Fruit fly (Drosophila melanogaster) whole organism, embryonic: ENCODE results near the gene Pcyt1.

ENCODE experiments used
- B-H2 ChIP-seq: fragments of 200-800 bp; sonication (Bioruptor generic); optimal IDR thresholded peaks from 2 replicates; lab custom pipeline; 2018; ENCODE audit warnings: missing biosample characterization, mild to moderate bottlenecking, missing genetic modification characterization
- CG10366 ChIP-seq: fragments of 200-800 bp; sonication (Bioruptor generic); IDR thresholded peaks from 2 replicates; pipeline ENCODE4 v1.3.6; 2022; ENCODE audit warnings: missing biosample characterization, missing genetic modification characterization
- CG10543 ChIP-seq: fragments of 200-800 bp; sonication (Bioruptor generic); optimal IDR thresholded peaks from 3 replicates; lab custom pipeline; 2017; ENCODE audit warnings: missing biosample characterization, mild to moderate bottlenecking, missing genetic modification characterization, moderate library complexity
- CG11456 ChIP-seq: fragments of 200-800 bp; sonication (Bioruptor generic); IDR thresholded peaks from 3 replicates; pipeline ENCODE4 v1.3.6; 2022; ENCODE audit warnings: missing biosample characterization, missing genetic modification characterization
- CG11504 ChIP-seq: fragments of 200-800 bp; sonication (Bioruptor generic); optimal IDR thresholded peaks from 3 replicates; lab custom pipeline; 2019; ENCODE audit warnings: missing biosample characterization, mild to moderate bottlenecking, missing genetic modification characterization, moderate library complexity
- CG13624 ChIP-seq: fragments of 200-800 bp; sonication (Bioruptor generic); optimal IDR thresholded peaks from 2 replicates; lab custom pipeline; 2016; ENCODE audit warnings: missing biosample characterization, missing genetic modification characterization
- CG14050 ChIP-seq: fragments of 200-800 bp; sonication (Bioruptor generic); IDR thresholded peaks from 3 replicates; pipeline ENCODE4 v1.3.6; 2022; ENCODE audit warnings: missing biosample characterization, missing genetic modification characterization
- CG14667 ChIP-seq: fragments of 200-800 bp; sonication (Bioruptor generic); IDR thresholded peaks from 2 replicates; pipeline ENCODE4 v1.3.6; 2022; ENCODE audit warnings: missing biosample characterization, missing genetic modification characterization
- CG15696 ChIP-seq: fragments of 200-800 bp; sonication (Bioruptor generic); optimal IDR thresholded peaks from 2 replicates; lab custom pipeline; 2019; ENCODE audit warnings: missing biosample characterization, mild to moderate bottlenecking, missing genetic modification characterization, moderate library complexity
- CG17359 ChIP-seq: fragments of 200-800 bp; sonication (Bioruptor generic); optimal IDR thresholded peaks from 3 replicates; lab custom pipeline; 2018; ENCODE audit warnings: missing biosample characterization, mild to moderate bottlenecking, missing genetic modification characterization, moderate library complexity
- CG17829 ChIP-seq: fragments of 200-800 bp; optimal IDR thresholded peaks from 2 replicates; lab custom pipeline; 2019; ENCODE audit warnings: missing biosample characterization, mild to moderate bottlenecking, missing genetic modification characterization, moderate library complexity
- CG18262 ChIP-seq: fragments of 200-800 bp; optimal IDR thresholded peaks from 3 replicates; lab custom pipeline; 2019; ENCODE audit warnings: missing biosample characterization, mild to moderate bottlenecking, missing genetic modification characterization, moderate library complexity
- CG18599 ChIP-seq: fragments of 200-800 bp; sonication (Bioruptor generic); optimal IDR thresholded peaks from 3 replicates; lab custom pipeline; 2017; ENCODE audit warnings: missing biosample characterization, missing genetic modification characterization, mild to moderate bottlenecking, moderate library complexity, missing genetic modification reagents
- CG2199 ChIP-seq: fragments of 200-800 bp; sonication (Bioruptor generic); IDR thresholded peaks from 3 replicates; pipeline ENCODE4 v1.3.6; 2022; ENCODE audit warnings: missing biosample characterization, missing genetic modification characterization
- CG2889 ChIP-seq: fragments of 200-800 bp; sonication (Bioruptor generic); IDR thresholded peaks from 3 replicates; pipeline ENCODE4 v1.3.6; 2022; ENCODE audit warnings: missing biosample characterization, missing genetic modification characterization
- CG4707 ChIP-seq: fragments of 200-800 bp; sonication (Bioruptor generic); optimal IDR thresholded peaks from 2 replicates; lab custom pipeline; 2018; ENCODE audit warnings: missing biosample characterization, mild to moderate bottlenecking, missing genetic modification characterization, moderate library complexity
- CG6272 ChIP-seq: fragments of 200-800 bp; sonication (Bioruptor generic); IDR thresholded peaks from 2 replicates; pipeline ENCODE4 v1.3.6; 2022; ENCODE audit warnings: missing biosample characterization, missing genetic modification characterization
- CG7271 ChIP-seq: fragments of 200-800 bp; sonication (Bioruptor generic); optimal IDR thresholded peaks from 2 replicates; lab custom pipeline; 2018; ENCODE audit warnings: missing biosample characterization, mild to moderate bottlenecking, missing genetic modification characterization, moderate library complexity
- CG8478 ChIP-seq: fragments of >200 bp; optimal IDR thresholded peaks from 2 replicates; lab custom pipeline; 2018
- CG9932 ChIP-seq: fragments of 200-800 bp; sonication (Bioruptor generic); IDR thresholded peaks from 2 replicates; pipeline ENCODE4 v1.3.6; 2022; ENCODE audit warnings: missing biosample characterization, missing genetic modification characterization
- CoRest ChIP-seq: fragments of 200-800 bp; sonication (Bioruptor generic); optimal IDR thresholded peaks from 3 replicates; lab custom pipeline; 2018; ENCODE audit warnings: missing biosample characterization, mild to moderate bottlenecking, missing genetic modification characterization, moderate library complexity
- Gsc ChIP-seq: fragments of 200-800 bp; sonication (Bioruptor generic); IDR thresholded peaks from 2 replicates; pipeline ENCODE4 v1.3.6; 2022; ENCODE audit warnings: missing biosample characterization, missing genetic modification characterization
- Gug ChIP-seq: fragments of 200-800 bp; sonication (Bioruptor generic); IDR thresholded peaks from 4 replicates; pipeline ENCODE4 v1.3.6; 2022; ENCODE audit warnings: missing biosample characterization, missing genetic modification characterization
- Hmx ChIP-seq: fragments of 200-800 bp; sonication (Bioruptor generic); optimal IDR thresholded peaks from 2 replicates; lab custom pipeline; 2016; ENCODE audit warnings: missing biosample characterization, missing genetic modification characterization
- Hr3 ChIP-seq: fragments of 200-800 bp; sonication (Bioruptor generic); optimal IDR thresholded peaks from 3 replicates; lab custom pipeline; 2016; ENCODE audit warnings: missing biosample characterization, missing genetic modification characterization
- Hr51 ChIP-seq, 2 experiments: fragments of 200-800 bp; sonication (Bioruptor generic); optimal IDR thresholded peaks; 2 replicates in 1 of 2; 3 replicates in 1 of 2; lab custom pipeline; 2016 to 2018; ENCODE audit warnings: missing biosample characterization in 2 of 2, missing genetic modification characterization in 2 of 2, mild to moderate bottlenecking in 1 of 2, moderate library complexity in 1 of 2
- Nf-YB ChIP-seq: fragments of 200-800 bp; sonication (Bioruptor generic); optimal IDR thresholded peaks from 3 replicates; lab custom pipeline; 2019; ENCODE audit warnings: missing biosample characterization, mild to moderate bottlenecking, missing genetic modification characterization, moderate library complexity
- Poxn ChIP-seq: fragments of 200-800 bp; sonication (Bioruptor generic); IDR thresholded peaks from 2 replicates; pipeline ENCODE4 v1.3.6; 2022; ENCODE audit warnings: missing biosample characterization, missing genetic modification characterization
- Sin3A ChIP-seq: fragments of >200 bp; optimal IDR thresholded peaks from 2 replicates; lab custom pipeline; 2018
- Sox100B ChIP-seq: fragments of 200-800 bp; sonication (Bioruptor generic); optimal IDR thresholded peaks from 3 replicates; lab custom pipeline; 2018; ENCODE audit warnings: missing biosample characterization, mild to moderate bottlenecking, missing genetic modification characterization
- Xrp1 ChIP-seq: fragments of 200-800 bp; sonication (Bioruptor generic); IDR thresholded peaks from 2 replicates; pipeline ENCODE4 v1.3.6; 2022; ENCODE audit warnings: missing biosample characterization, missing genetic modification characterization
- br ChIP-seq: fragments of >200 bp; optimal IDR thresholded peaks from 2 replicates; lab custom pipeline; 2017
- caup ChIP-seq: fragments of 200-800 bp; sonication (Bioruptor generic); optimal IDR thresholded peaks from 3 replicates; lab custom pipeline; 2017; ENCODE audit warnings: missing biosample characterization, mild to moderate bottlenecking, missing genetic modification characterization, moderate library complexity; ENCODE audit not compliant: severe bottlenecking
- disco-r ChIP-seq: fragments of 200-800 bp; sonication (Bioruptor generic); optimal IDR thresholded peaks from 2 replicates; lab custom pipeline; 2016; ENCODE audit warnings: missing biosample characterization, missing genetic modification characterization
- dpn ChIP-seq, 2 experiments: fragments of 200-800 bp; sonication (Bioruptor generic); optimal IDR thresholded peaks; 3 replicates each; lab custom pipeline; 2016; ENCODE audit warnings: missing biosample characterization in 2 of 2, missing genetic modification characterization in 2 of 2
- fd96Cb ChIP-seq: fragments of 200-800 bp; sonication (Bioruptor generic); optimal IDR thresholded peaks from 2 replicates; lab custom pipeline; 2018; ENCODE audit warnings: missing biosample characterization, mild to moderate bottlenecking, missing genetic modification characterization, moderate library complexity
- ind ChIP-seq: fragments of 200-800 bp; sonication (Bioruptor generic); optimal IDR thresholded peaks from 3 replicates; lab custom pipeline; 2016; ENCODE audit warnings: missing biosample characterization, missing genetic modification characterization
- inv ChIP-seq: fragments of 200-800 bp; sonication (Bioruptor generic); IDR thresholded peaks from 2 replicates; pipeline ENCODE4 v1.3.6; 2022; ENCODE audit warnings: missing biosample characterization, missing genetic modification characterization; ENCODE audit not compliant: partially characterized antibody
- knrl ChIP-seq: fragments of 200-800 bp; sonication (Bioruptor generic); IDR thresholded peaks from 3 replicates; pipeline ENCODE4 v1.3.6; 2022; ENCODE audit warnings: missing biosample characterization, missing genetic modification characterization; ENCODE audit not compliant: partially characterized antibody
- nau ChIP-seq: fragments of 200-800 bp; sonication (Bioruptor generic); optimal IDR thresholded peaks from 3 replicates; lab custom pipeline; 2017; ENCODE audit warnings: missing biosample characterization, mild to moderate bottlenecking, missing genetic modification characterization, missing genetic modification reagents
- nerfin-2 ChIP-seq: fragments of 200-800 bp; sonication (Bioruptor generic); IDR thresholded peaks from 2 replicates; pipeline ENCODE4 v1.3.6; 2022; ENCODE audit warnings: missing biosample characterization, missing genetic modification characterization; ENCODE audit not compliant: partially characterized antibody
- pan ChIP-seq, 4 experiments: fragments of >200 bp in 3 of 4; fragments of 200-800 bp in 1 of 4; sonication (Bioruptor generic) in 1 of 4; optimal IDR thresholded peaks in 3 of 4; IDR thresholded peaks in 1 of 4; 2 replicates each; pipeline versions ENCODE4 v1.3.6 to Lab custom; 2017 to 2022; ENCODE audit warnings: missing biosample characterization in 2 of 4, missing genetic modification characterization in 2 of 4, mixed read lengths in 1 of 4
- pb ChIP-seq: fragments of 200-800 bp; sonication (Bioruptor generic); optimal IDR thresholded peaks from 3 replicates; lab custom pipeline; 2016; ENCODE audit warnings: missing biosample characterization, missing genetic modification characterization
- pho ChIP-seq: fragments of 200-800 bp; sonication (Bioruptor generic); optimal IDR thresholded peaks from 2 replicates; lab custom pipeline; 2016; ENCODE audit warnings: missing biosample characterization, missing genetic modification characterization
- scrt ChIP-seq: fragments of 200-800 bp; sonication (Bioruptor generic); optimal IDR thresholded peaks from 2 replicates; lab custom pipeline; 2018; ENCODE audit warnings: missing biosample characterization, mild to moderate bottlenecking, missing genetic modification characterization, moderate library complexity
- slou ChIP-seq: fragments of 200-800 bp; sonication (Bioruptor generic); optimal IDR thresholded peaks from 3 replicates; lab custom pipeline; 2016; ENCODE audit warnings: missing biosample characterization, missing genetic modification characterization
- sob ChIP-seq: fragments of 200-800 bp; sonication (Bioruptor generic); IDR thresholded peaks from 2 replicates; pipeline ENCODE4 v1.3.6; 2022; ENCODE audit warnings: missing biosample characterization, missing genetic modification characterization
- tll ChIP-seq, 2 experiments: fragments of 200-800 bp in 1 of 2; fragments of >200 bp in 1 of 2; sonication (Bioruptor generic) in 1 of 2; optimal IDR thresholded peaks; 2 replicates each; lab custom pipeline; 2017 to 2019; ENCODE audit warnings: missing biosample characterization in 2 of 2, missing genetic modification characterization in 2 of 2, mild to moderate bottlenecking in 1 of 2, moderate library complexity in 1 of 2
- usp ChIP-seq: fragments of >200 bp; optimal IDR thresholded peaks from 2 replicates; lab custom pipeline; 2017; ENCODE audit warnings: missing biosample characterization, missing genetic modification characterization
- wdn ChIP-seq: fragments of 200-800 bp; sonication (Bioruptor generic); IDR thresholded peaks from 2 replicates; pipeline ENCODE4 v1.3.6; 2022; ENCODE audit warnings: missing biosample characterization, missing genetic modification characterization

Gene Pcyt1

dm6 chr3L:1558178-1558788 is 12.4 kb downstream of the Pcyt1 start, which contains the start of the genes Pex10 and CG12099 (continued):
- TF ChIP-seq CG17359 (tag; lab: Kevin White, UChicago) (peak; percentile 85), wdn (GFP tag; lab: Robert Waterston, UW) (peak; percentile 86), fd96Cb (tag; lab: Kevin White, UChicago) (peak; percentile 71), CG9932 (GFP tag; lab: Robert Waterston, UW) (peak; percentile 98), Gsc (GFP tag; lab: Robert Waterston, UW) (peak; percentile 68), Sin3A (lab: Kevin White, UChicago) (peak; percentile 87), CG17829 (tag; lab: Kevin White, UChicago) (peak; percentile 92), CG18599 (GFP tag; lab: Kevin White, UChicago) (peak; percentile 89), Nf-YB (peak; percentile 72), inv (GFP tag; lab: Robert Waterston, UW) (peak; percentile 90), disco-r (GFP tag; lab: Kevin White, UChicago) (peak; percentile 13), CG10543 (GFP tag; lab: Kevin White, UChicago) (peak; percentile 92), scrt (GFP tag; lab: Kevin White, UChicago) (no peak), pho (peak; percentile 58), CG11456 (peak; percentile 93), CG11504 (tag; lab: Kevin White, UChicago) (no peak), Hr51 (GFP tag; optimal IDR thresholded peaks at IDR 0.05; lab: Kevin White, UChicago) (peak; percentile 84 to 85), pb (no peak), CG2199 (GFP tag; lab: Robert Waterston, UW) (0 out of 3 replicates have a peak, but pooled peaks have one; percentile 69), CoRest (peak; percentile 93), tll (GFP tag; optimal IDR thresholded peaks at IDR 0.05; lab: Kevin White, UChicago) (peak; percentile 20 to 70), Poxn (GFP tag; lab: Robert Waterston, UW) (peak; percentile 73), Sox100B (GFP tag; lab: Kevin White, UChicago) (no peak), CG8478 (lab: Kevin White, UChicago) (no peak), br (lab: Kevin White, UChicago) (no peak), CG10366 (GFP tag; lab: Robert Waterston, UW) (peak; percentile 92), nau (GFP tag; lab: Kevin White, UChicago) (no peak), Hmx (GFP tag; lab: Kevin White, UChicago) (no peak), CG18262 (tag; lab: Kevin White, UChicago) (peak; percentile 85), usp (GFP tag; lab: Kevin White, UChicago) (no peak), CG15696 (tag; lab: Kevin White, UChicago) (peak; percentile 91), CG6272 (peak; percentile 94), CG2889 (GFP tag; lab: Robert Waterston, UW) (peak; percentile 79), Xrp1 (peak; percentile 93), CG13624 (GFP tag; lab: Kevin White, UChicago) (peak; percentile 53), Hr3 (GFP tag; lab: Kevin White, UChicago) (peak; percentile 92), CG14667 (GFP tag; lab: Robert Waterston, UW) (peak; percentile 87), caup (peak; percentile 88), dpn (GFP tag; optimal IDR thresholded peaks at IDR 0.05; lab: Kevin White, UChicago) (peak; percentile 67 to 93), sob (GFP tag; lab: Robert Waterston, UW) (peak; percentile 95), CG4707 (GFP tag; lab: Kevin White, UChicago) (peak; percentile 45), CG7271 (peak; percentile 53), CG14050 (GFP tag; lab: Robert Waterston, UW) (peak; percentile 84), knrl (GFP tag; lab: Robert Waterston, UW) (peak; percentile 97), Gug (GFP tag; lab: Robert Waterston, UW) (peak; percentile 89), ind (GFP tag; lab: Kevin White, UChicago) (peak; percentile 91), nerfin-2 (GFP tag; lab: Robert Waterston, UW) (peak; percentile 80), pan (optimal IDR thresholded peaks at IDR 0.05; lab: Kevin White, UChicago) (no peak), pan (GFP tag; optimal IDR thresholded peaks at IDR 0.05 in 1 of 2, IDR thresholded peaks at IDR 0.05 in 1 of 2) (peak in 1 of 2 experiments; percentile 89), slou (GFP tag; lab: Kevin White, UChicago) (peak; percentile 89), B-H2 (GFP tag; lab: Kevin White, UChicago) (peak; percentile 91)
